Fruit fly (Drosophila melanogaster) whole organism, larva: Measurements from ENCODE around the gene SPoCk.

Experiments used
- noc ChIP-seq: fragments of 200-800 bp; sonication (Bioruptor generic); optimal IDR thresholded peaks from 3 replicates; lab custom pipeline; 2019; ENCODE audit warnings: missing biosample characterization, mild to moderate bottlenecking, missing genetic modification characterization, moderate library complexity

The SPoCk gene

DNA sequence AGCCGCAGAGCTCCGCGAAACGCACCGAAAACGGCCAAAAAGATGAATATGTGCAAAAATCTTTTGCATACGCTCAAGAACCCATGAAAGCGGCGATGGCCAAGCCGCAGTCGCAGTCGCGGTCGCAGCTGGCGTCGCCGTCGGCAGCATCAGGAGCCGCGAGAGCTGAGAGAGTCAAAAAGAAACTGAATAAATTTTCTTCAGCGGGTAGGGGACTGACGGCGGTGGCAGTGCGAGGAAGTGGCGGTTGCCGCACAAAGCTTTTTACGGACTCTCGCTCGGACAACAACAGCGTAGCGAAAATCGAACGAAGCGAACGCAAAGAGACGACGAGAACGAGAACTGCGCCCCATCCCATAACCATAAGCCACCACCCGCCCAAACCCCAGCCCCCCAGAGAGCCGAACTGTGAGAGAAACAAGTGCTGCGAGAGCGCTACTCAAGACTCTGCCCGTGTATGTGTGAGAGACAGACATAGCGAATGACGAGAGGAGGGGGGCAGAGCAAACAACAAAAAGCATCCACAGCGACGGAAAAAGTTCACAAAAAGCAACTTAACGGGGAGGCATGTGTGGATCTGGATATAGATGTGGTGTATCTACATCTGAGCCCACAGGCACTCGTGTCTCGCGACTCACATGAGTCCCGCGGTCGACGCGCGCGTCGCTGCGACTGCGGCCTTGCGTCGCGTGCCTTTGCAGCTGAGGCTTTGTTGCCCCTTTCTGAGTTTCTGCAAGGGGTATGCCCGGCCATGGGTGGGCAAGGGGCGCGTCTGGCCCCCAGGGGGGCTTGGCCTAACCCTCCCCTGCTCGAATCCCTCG, 86.1 kb downstream of the SPoCk start, which contains the start of gene jim:
TSS of gene jim (minus strand) at position 51 of the 821 bp plus-strand sequence.
- TF ChIP-seq noc (tag; lab: Kevin White, UChicago), result peak; percentile 56

- TF ChIP-seq noc (tag; lab: Kevin White, UChicago), result no peak
Observed at dm6 chr3L:22836768-22837167, 87.5 kb downstream of the SPoCk start, which contains the start of the genes CG11226 and CG45428. TSS of gene CG11226 (plus strand) at chr3L:22837068. TSS of gene CG45428 (minus strand) at chr3L:22837070.
